Worm (Caenorhabditis elegans): Measurements from ENCODE around the gene clec-1.

DNA sequence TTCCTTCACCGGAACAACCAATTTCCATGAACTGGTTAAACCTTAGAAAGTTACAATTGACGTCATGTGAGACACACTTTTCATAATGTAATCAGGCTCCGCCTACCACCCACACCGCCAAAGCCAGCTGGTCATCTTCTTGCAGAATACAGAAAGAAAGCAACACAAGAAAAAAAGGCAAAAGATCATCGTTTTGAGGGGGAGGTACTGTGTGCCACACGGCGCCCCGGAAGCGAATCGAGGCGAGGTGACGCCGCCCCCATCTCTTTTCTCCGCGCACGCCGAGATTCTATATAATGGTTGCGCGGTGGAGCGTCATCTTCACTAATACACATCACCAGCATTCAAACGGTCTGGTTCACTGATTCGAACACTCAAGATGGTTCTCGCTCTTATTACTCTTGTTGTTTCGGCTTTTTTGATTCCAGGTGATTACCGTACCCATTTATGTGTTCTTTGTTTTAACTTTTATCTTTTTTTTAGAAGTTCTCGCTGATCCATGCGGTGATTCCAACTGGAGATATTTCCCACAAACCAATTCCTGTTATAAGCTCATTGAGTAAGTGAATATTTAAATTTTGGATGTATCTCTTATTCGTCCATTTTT lies at the start of gene clec-1:
- TF ChIP-seq egrh-3 (GFP tag; IDR thresholded peaks at IDR 0.05) = no peak
- TF ChIP-seq bed-2 (GFP tag; IDR thresholded peaks at IDR 0.05) = no peak
- TF ChIP-seq lin-35 (GFP tag; optimal IDR thresholded peaks at IDR 0.05) = no peak
- no peak for TF ChIP-seq mxl-1 (tag; optimal IDR thresholded peaks at IDR 0.05)
- TF ChIP-seq sdz-38 (tag; optimal IDR thresholded peaks at IDR 0.05) = no peak
- no peak for TF ChIP-seq F39B2.1 (GFP tag; IDR thresholded peaks at IDR 0.05)
- no peak for TF ChIP-seq lsl-1 (GFP tag; optimal IDR thresholded peaks at IDR 0.05)
- TF ChIP-seq ztf-25 (GFP tag; IDR thresholded peaks at IDR 0.05) = no peak

Measured in whole organism, young adult.